Worm (Caenorhabditis elegans) whole organism, early embryonic: ENCODE results near the gene ugt-60.

Source experiments
- ama-1 ChIP-seq: fragments of 150-350 bp; optimal IDR thresholded peaks from 2 replicates; lab custom pipeline; 2014
- ceh-13 ChIP-seq: fragments of 200-800 bp; sonication (Bioruptor generic); optimal IDR thresholded peaks from 2 replicates; lab custom pipeline; 2018; ENCODE audit warnings: mild to moderate bottlenecking, missing genetic modification characterization, missing compliant biosample characterization
- ets-7 ChIP-seq: sonication (generic microtip); optimal IDR thresholded peaks from 2 replicates; lab custom pipeline; 2016; ENCODE audit warnings: missing genotype, missing genetic modification characterization, missing compliant biosample characterization
- hmg-4 ChIP-seq: fragments of 200-800 bp; sonication (Bioruptor generic); optimal IDR thresholded peaks from 2 replicates; lab custom pipeline; 2018; ENCODE audit warnings: mild to moderate bottlenecking, missing genetic modification characterization, missing compliant biosample characterization
- hnd-1 ChIP-seq: sonication (generic microtip); optimal IDR thresholded peaks from 2 replicates; lab custom pipeline; 2016; ENCODE audit warnings: missing genetic modification characterization, missing compliant biosample characterization
- scrt-1 ChIP-seq: fragments of 200-800 bp; sonication (Bioruptor generic); IDR thresholded peaks from 2 replicates; pipeline ENCODE4 v1.3.6; 2022; ENCODE audit warnings: missing genetic modification characterization, missing compliant biosample characterization

ce11 chrIII:9727439-9727838, 48.6 kb upstream of the ugt-60 start, which contains the start of gene C07A9.12:
- TF ChIP-seq ets-7 (no peak), scrt-1 (GFP tag; lab: Robert Waterston, UW) (no peak), ama-1 (lab: Kevin White, UChicago) (no peak), hnd-1 (tag; lab: Kevin White, UChicago) (no peak), hmg-4 (no peak), ceh-13 (no peak)
